Fruit fly (Drosophila melanogaster) S2 (cell line): ENCODE data around the gene CG12438.

Source experiments
- CG8478 ChIP-seq: fragments of >200 bp; optimal IDR thresholded peaks from 2 replicates; lab custom pipeline; 2018
- CTCF ChIP-seq, 2 experiments: fragments of >200 bp; optimal IDR thresholded peaks; 2 replicates each; lab custom pipeline; 2018

Gene CG12438

dm6 chr2L:8787575-8787974 is 35.5 kb downstream of the CG12438 start:
- TF ChIP-seq CG8478, result no peak
- TF ChIP-seq CTCF (optimal IDR thresholded peaks at IDR 0.05; lab: Kevin White, UChicago), result no peak

- no peak for TF ChIP-seq CG8478
- TF ChIP-seq CTCF (optimal IDR thresholded peaks at IDR 0.05; lab: Kevin White, UChicago), result no peak
These were observed 39.6 kb downstream of the CG12438 start for dm6 chr2L:8791703-8792102.

dm6 chr2L:8794151-8794550 is 42.1 kb downstream of the CG12438 start:
- TF ChIP-seq CG8478 (no peak), CTCF (optimal IDR thresholded peaks at IDR 0.05; lab: Kevin White, UChicago) (no peak)

- TF ChIP-seq CTCF (optimal IDR thresholded peaks at IDR 0.05; lab: Kevin White, UChicago), result no peak
- no peak for TF ChIP-seq CG8478
These were observed 46.9 kb downstream of the CG12438 start for dm6 chr2L:8799009-8799408.
